Fruit fly (Drosophila melanogaster) whole organism, embryonic: ENCODE data around the gene Spn88Eb.

Source experiments
- Adf1 ChIP-seq: fragments of 200-800 bp; sonication (Bioruptor generic); IDR thresholded peaks from 2 replicates; pipeline ENCODE4 v1.3.6; 2022; ENCODE audit warnings: missing biosample characterization, missing genetic modification characterization
- CG10543 ChIP-seq: fragments of 200-800 bp; sonication (Bioruptor generic); optimal IDR thresholded peaks from 3 replicates; lab custom pipeline; 2017; ENCODE audit warnings: missing biosample characterization, mild to moderate bottlenecking, missing genetic modification characterization, moderate library complexity
- CG12391 ChIP-seq: fragments of 200-800 bp; sonication (Bioruptor generic); optimal IDR thresholded peaks from 3 replicates; lab custom pipeline; 2018; ENCODE audit warnings: missing biosample characterization, mild to moderate bottlenecking, missing genetic modification characterization, moderate library complexity
- CG13775 ChIP-seq: fragments of 200-800 bp; sonication (Bioruptor generic); optimal IDR thresholded peaks from 3 replicates; lab custom pipeline; 2017; ENCODE audit warnings: missing biosample characterization, mild to moderate bottlenecking, missing genetic modification characterization
- CG13894 ChIP-seq: fragments of 200-800 bp; sonication (Bioruptor generic); optimal IDR thresholded peaks from 3 replicates; lab custom pipeline; 2018; ENCODE audit warnings: missing biosample characterization, mild to moderate bottlenecking, missing genetic modification characterization, moderate library complexity
- CG14014 ChIP-seq: fragments of 200-800 bp; sonication (Bioruptor generic); IDR thresholded peaks from 2 replicates; pipeline ENCODE4 v1.3.6; 2022; ENCODE audit warnings: missing biosample characterization, missing genetic modification characterization
- CG17361 ChIP-seq: fragments of 200-800 bp; sonication (Bioruptor generic); IDR thresholded peaks from 3 replicates; pipeline ENCODE4 v1.3.6; 2022; ENCODE audit warnings: missing biosample characterization, missing genetic modification characterization
- CG17829 ChIP-seq: fragments of 200-800 bp; optimal IDR thresholded peaks from 2 replicates; lab custom pipeline; 2019; ENCODE audit warnings: missing biosample characterization, mild to moderate bottlenecking, missing genetic modification characterization, moderate library complexity
- CG18476 ChIP-seq: fragments of 200-800 bp; sonication (Bioruptor generic); optimal IDR thresholded peaks from 2 replicates; lab custom pipeline; 2016; ENCODE audit warnings: missing biosample characterization, mild to moderate bottlenecking, missing genetic modification characterization
- CG18619 ChIP-seq: fragments of 200-800 bp; sonication (Bioruptor generic); optimal IDR thresholded peaks from 3 replicates; lab custom pipeline; 2017; ENCODE audit warnings: missing biosample characterization, mild to moderate bottlenecking, missing genetic modification characterization
- CG18764 ChIP-seq: fragments of 200-800 bp; sonication (Bioruptor generic); optimal IDR thresholded peaks from 3 replicates; lab custom pipeline; 2016; ENCODE audit warnings: missing biosample characterization, missing genetic modification characterization
- CG2678 ChIP-seq: fragments of 200-800 bp; sonication (Bioruptor generic); optimal IDR thresholded peaks from 3 replicates; lab custom pipeline; 2019; ENCODE audit warnings: missing biosample characterization, mild to moderate bottlenecking, missing genetic modification characterization, moderate library complexity
- CG31224 ChIP-seq: fragments of 200-800 bp; sonication (Bioruptor generic); IDR thresholded peaks from 2 replicates; pipeline ENCODE4 v1.3.6; 2022; ENCODE audit warnings: missing biosample characterization, missing genetic modification characterization
- CG43689 ChIP-seq: fragments of 200-800 bp; sonication (Bioruptor generic); IDR thresholded peaks from 2 replicates; pipeline ENCODE4 v1.3.6; 2022; ENCODE audit warnings: missing biosample characterization, missing genetic modification characterization
- CG7357 ChIP-seq: fragments of 200-800 bp; sonication (Bioruptor generic); IDR thresholded peaks from 3 replicates; pipeline ENCODE4 v1.3.6; 2022; ENCODE audit warnings: missing biosample characterization, missing genetic modification characterization
- CG9727 ChIP-seq: fragments of 200-800 bp; sonication (Bioruptor generic); optimal IDR thresholded peaks from 3 replicates; lab custom pipeline; 2017; ENCODE audit warnings: missing biosample characterization, mild to moderate bottlenecking, missing genetic modification characterization
- CrebB ChIP-seq: fragments of 200-800 bp; sonication (Bioruptor generic); optimal IDR thresholded peaks from 3 replicates; lab custom pipeline; 2018; ENCODE audit warnings: missing biosample characterization, mild to moderate bottlenecking, missing genetic modification characterization
- Dad ChIP-seq: fragments of 200-800 bp; sonication (Bioruptor generic); optimal IDR thresholded peaks from 3 replicates; lab custom pipeline; 2016; ENCODE audit warnings: missing biosample characterization, missing genetic modification characterization
- Dip2 ChIP-seq: fragments of 200-800 bp; sonication (Bioruptor generic); IDR thresholded peaks from 2 replicates; pipeline ENCODE4 v1.3.6; 2022; ENCODE audit warnings: missing biosample characterization, missing genetic modification characterization
- Dip3 ChIP-seq: fragments of 200-800 bp; sonication (Bioruptor generic); optimal IDR thresholded peaks from 3 replicates; lab custom pipeline; 2016; ENCODE audit warnings: missing biosample characterization, missing genetic modification characterization
- Fer1 ChIP-seq: fragments of 200-800 bp; sonication (Bioruptor generic); optimal IDR thresholded peaks from 2 replicates; lab custom pipeline; 2017; ENCODE audit warnings: missing biosample characterization, mild to moderate bottlenecking, missing genetic modification characterization
- GATAe ChIP-seq: fragments of 200-800 bp; sonication (Bioruptor generic); conservative IDR thresholded peaks from 2 replicates; pipeline ENCODE4 v1.3.6; 2022; ENCODE audit warnings: missing biosample characterization, missing genetic modification characterization
- HHEX ChIP-seq: fragments of 200-800 bp; sonication (Bioruptor generic); optimal IDR thresholded peaks from 3 replicates; lab custom pipeline; 2017; ENCODE audit warnings: missing biosample characterization, mild to moderate bottlenecking, missing genetic modification characterization, missing genetic modification reagents
- HLHmδ ChIP-seq: fragments of 200-800 bp; sonication (Bioruptor generic); optimal IDR thresholded peaks from 2 replicates; lab custom pipeline; 2018; ENCODE audit warnings: missing biosample characterization, mild to moderate bottlenecking, missing genetic modification characterization, moderate library complexity
- Hey ChIP-seq: fragments of 200-800 bp; sonication (Bioruptor generic); optimal IDR thresholded peaks from 3 replicates; lab custom pipeline; 2018; ENCODE audit warnings: missing biosample characterization, mild to moderate bottlenecking, missing genetic modification characterization
- Hmr ChIP-seq: fragments of 200-800 bp; sonication (Bioruptor generic); optimal IDR thresholded peaks from 3 replicates; lab custom pipeline; 2017; ENCODE audit warnings: mild to moderate bottlenecking, missing biosample characterization, missing genetic modification reagents, missing genetic modification characterization
- MTF-1 ChIP-seq: fragments of 200-800 bp; sonication (Bioruptor generic); optimal IDR thresholded peaks from 2 replicates; lab custom pipeline; 2018; ENCODE audit warnings: missing biosample characterization, mild to moderate bottlenecking, missing genetic modification characterization, borderline replicate concordance
- Med ChIP-seq: fragments of 200-800 bp; sonication (Bioruptor generic); peaks from one replicate; lab custom pipeline; 2016; ENCODE audit warnings: missing biosample characterization, missing genetic modification characterization, mild to moderate bottlenecking, inconsistent platforms, moderate library complexity
- Mrtf ChIP-seq: fragments of 200-800 bp; sonication (Bioruptor generic); IDR thresholded peaks from 3 replicates; pipeline ENCODE4 v1.3.6; 2022; ENCODE audit warnings: missing biosample characterization, missing genetic modification characterization
- Neu2 ChIP-seq: fragments of 200-800 bp; sonication (Bioruptor generic); optimal IDR thresholded peaks from 3 replicates; lab custom pipeline; 2016; ENCODE audit warnings: missing biosample characterization, missing genetic modification characterization, borderline replicate concordance
- Pdp1 ChIP-seq, 2 experiments: fragments of 200-800 bp; sonication (Bioruptor generic); optimal IDR thresholded peaks; 3 replicates each; lab custom pipeline; 2016; ENCODE audit warnings: missing biosample characterization in 2 of 2, missing genetic modification characterization in 2 of 2, mild to moderate bottlenecking in 1 of 2, moderate library complexity in 1 of 2
- Six4 ChIP-seq: fragments of 200-800 bp; sonication (Bioruptor generic); optimal IDR thresholded peaks from 2 replicates; lab custom pipeline; 2016; ENCODE audit warnings: missing biosample characterization, missing genetic modification characterization
- al ChIP-seq: fragments of 200-800 bp; sonication (Bioruptor generic); IDR thresholded peaks from 2 replicates; pipeline ENCODE4 v1.3.6; 2022; ENCODE audit warnings: missing biosample characterization, missing genetic modification characterization
- aop ChIP-seq: fragments of 200-800 bp; sonication (Bioruptor generic); IDR thresholded peaks from 2 replicates; pipeline ENCODE4 v1.3.6; 2022; ENCODE audit warnings: missing biosample characterization, missing genetic modification characterization
- az2 ChIP-seq: fragments of 200-800 bp; sonication (Bioruptor generic); optimal IDR thresholded peaks from 3 replicates; lab custom pipeline; 2016; ENCODE audit warnings: missing biosample characterization, missing genetic modification characterization
- chinmo ChIP-seq: fragments of 200-800 bp; sonication (Bioruptor generic); IDR thresholded peaks from 4 replicates; pipeline ENCODE4 v1.3.6; 2022; ENCODE audit warnings: missing biosample characterization, missing genetic modification characterization; ENCODE audit not compliant: partially characterized antibody
- ci ChIP-seq: fragments of 200-800 bp; sonication (Bioruptor generic); IDR thresholded peaks from 3 replicates; pipeline ENCODE4 v1.3.6; 2022; ENCODE audit warnings: missing biosample characterization, missing genetic modification characterization
- dmrt99B ChIP-seq: fragments of 200-800 bp; sonication (Bioruptor generic); optimal IDR thresholded peaks from 2 replicates; lab custom pipeline; 2018; ENCODE audit warnings: missing biosample characterization, mild to moderate bottlenecking, missing genetic modification characterization, moderate library complexity
- fd102C ChIP-seq: fragments of 200-800 bp; sonication (Bioruptor generic); optimal IDR thresholded peaks from 2 replicates; lab custom pipeline; 2018; ENCODE audit warnings: missing biosample characterization, mild to moderate bottlenecking, missing genetic modification characterization, moderate library complexity
- grn ChIP-seq: fragments of 200-800 bp; sonication (Bioruptor generic); optimal IDR thresholded peaks from 3 replicates; lab custom pipeline; 2017; ENCODE audit warnings: missing biosample characterization, missing genetic modification characterization
- gro ChIP-seq: fragments of 200-800 bp; sonication (Bioruptor generic); optimal IDR thresholded peaks from 2 replicates; lab custom pipeline; 2016; ENCODE audit warnings: missing biosample characterization, missing genetic modification characterization
- kah ChIP-seq: fragments of 200-800 bp; sonication (Bioruptor generic); optimal IDR thresholded peaks from 2 replicates; lab custom pipeline; 2018; ENCODE audit warnings: missing biosample characterization, mild to moderate bottlenecking, missing genetic modification characterization
- mirr ChIP-seq: fragments of 200-800 bp; sonication (Bioruptor generic); optimal IDR thresholded peaks from 3 replicates; lab custom pipeline; 2018; ENCODE audit warnings: missing biosample characterization, mild to moderate bottlenecking, missing genetic modification characterization
- row ChIP-seq: fragments of 200-800 bp; sonication (Bioruptor generic); IDR thresholded peaks from 3 replicates; pipeline ENCODE4 v1.3.6; 2022; ENCODE audit warnings: missing biosample characterization, missing genetic modification characterization
- slbo ChIP-seq: fragments of 200-800 bp; sonication (Bioruptor generic); IDR thresholded peaks from 2 replicates; pipeline ENCODE4 v1.3.6; 2022; ENCODE audit warnings: missing biosample characterization, missing genetic modification characterization
- slp2 ChIP-seq: fragments of 200-800 bp; sonication (Bioruptor generic); optimal IDR thresholded peaks from 2 replicates; lab custom pipeline; 2016; ENCODE audit warnings: missing biosample characterization, missing genetic modification characterization
- stc ChIP-seq: fragments of 200-800 bp; sonication (Bioruptor generic); IDR thresholded peaks from 2 replicates; pipeline ENCODE4 v1.3.6; 2022; ENCODE audit warnings: missing biosample characterization, missing genetic modification characterization
- sug ChIP-seq: fragments of 200-800 bp; optimal IDR thresholded peaks from 2 replicates; lab custom pipeline; 2019; ENCODE audit warnings: missing biosample characterization, mild to moderate bottlenecking, missing genetic modification characterization, moderate library complexity
- tin ChIP-seq: fragments of 200-800 bp; sonication (Bioruptor generic); optimal IDR thresholded peaks from 3 replicates; lab custom pipeline; 2016; ENCODE audit warnings: missing biosample characterization, missing genetic modification characterization
- tio ChIP-seq: fragments of 200-800 bp; sonication (Bioruptor generic); optimal IDR thresholded peaks from 2 replicates; lab custom pipeline; 2017; ENCODE audit warnings: missing biosample characterization, missing genetic modification characterization, inconsistent platforms
- trem ChIP-seq: fragments of 200-800 bp; optimal IDR thresholded peaks from 3 replicates; lab custom pipeline; 2019; ENCODE audit warnings: missing biosample characterization, mild to moderate bottlenecking, missing genetic modification characterization, moderate library complexity

Spn88Eb gene

DNA sequence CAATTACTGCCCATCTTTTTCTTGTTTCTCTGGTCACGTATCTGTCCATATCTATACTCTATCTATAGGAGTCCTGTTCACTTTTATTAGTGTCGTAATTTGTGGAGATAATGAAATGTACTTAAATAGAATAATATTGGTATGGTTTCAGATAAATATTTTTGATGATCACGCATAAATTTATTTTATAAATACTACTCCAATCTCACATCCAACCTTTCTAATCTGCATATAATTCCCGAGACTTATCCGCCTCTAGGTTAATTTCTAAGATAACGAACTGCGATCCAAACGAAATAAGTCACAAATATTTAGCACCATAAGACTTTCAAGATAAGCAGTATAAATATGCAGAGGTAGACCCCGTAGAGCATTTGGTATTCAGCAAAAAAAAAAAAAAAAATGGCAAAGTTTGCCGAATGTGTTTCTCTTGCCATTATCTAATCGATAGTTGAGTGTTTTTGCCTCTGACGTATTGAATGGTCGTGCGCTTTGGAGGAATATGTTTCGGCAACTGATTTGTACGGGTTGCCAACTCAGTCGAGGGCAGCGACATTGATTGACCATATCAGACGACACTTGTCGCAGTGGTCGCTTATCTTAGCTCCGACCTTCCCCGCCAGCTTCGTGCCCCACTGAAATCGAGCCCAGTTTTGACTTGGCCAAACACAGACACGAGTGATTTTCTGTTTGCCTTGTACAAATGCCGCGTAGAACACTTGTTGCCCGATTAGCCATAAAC lies 10.3 kb downstream of the Spn88Eb start (continued):
- TF ChIP-seq al (GFP tag; lab: Robert Waterston, UW), result no peak
- no peak for TF ChIP-seq HLHmδ (GFP tag; lab: Kevin White, UChicago)
- TF ChIP-seq fd102C (GFP tag; lab: Kevin White, UChicago), result no peak
- TF ChIP-seq az2 (GFP tag; lab: Kevin White, UChicago), result no peak
- TF ChIP-seq kah (GFP tag; lab: Kevin White, UChicago), result no peak
- no peak for TF ChIP-seq CG7357
- peak; percentile 18; the same call in 1 of the 2 replicates for TF ChIP-seq CG31224 (GFP tag; lab: Robert Waterston, UW)
- TF ChIP-seq gro, result peak; percentile 26
- TF ChIP-seq Dad, result no peak
- no peak for TF ChIP-seq CG13775
- TF ChIP-seq chinmo, result 0 out of 4 replicates have a peak, but pooled peaks have one; percentile 80
- no peak for TF ChIP-seq Mrtf (GFP tag; lab: Robert Waterston, UW)
- no peak for TF ChIP-seq stc (GFP tag; lab: Robert Waterston, UW)
- TF ChIP-seq row (GFP tag; lab: Robert Waterston, UW), result peak; percentile 44; the same call in 2 of the 3 replicates
- TF ChIP-seq slbo (GFP tag; lab: Robert Waterston, UW), result no peak
- TF ChIP-seq CrebB (tag; lab: Kevin White, UChicago), result no peak
- no peak for TF ChIP-seq CG17829
- TF ChIP-seq Hey (tag; lab: Kevin White, UChicago), result peak; percentile 26
- no peak for TF ChIP-seq MTF-1 (GFP tag; lab: Kevin White, UChicago)
- TF ChIP-seq slp2 (GFP tag; lab: Kevin White, UChicago), result no peak
- TF ChIP-seq CG14014 (GFP tag; lab: Robert Waterston, UW), result no peak
- no peak for TF ChIP-seq tin
- TF ChIP-seq CG12391 (tag; lab: Kevin White, UChicago), result no peak
- TF ChIP-seq Hmr (GFP tag; lab: Kevin White, UChicago), result peak; percentile 6
- no peak for TF ChIP-seq dmrt99B
- TF ChIP-seq Six4 (GFP tag; lab: Kevin White, UChicago), result no peak
- TF ChIP-seq trem (tag; lab: Kevin White, UChicago), result no peak
- peak; percentile 37 for TF ChIP-seq CG10543 (GFP tag; lab: Kevin White, UChicago)
- peak; percentile 71 for TF ChIP-seq GATAe (GFP tag; lab: Robert Waterston, UW)
- TF ChIP-seq Neu2 (GFP tag; lab: Kevin White, UChicago), result no peak
- TF ChIP-seq CG18764 (GFP tag; lab: Kevin White, UChicago), result no peak
- TF ChIP-seq CG9727 (GFP tag; lab: Kevin White, UChicago), result no peak
- TF ChIP-seq sug (tag; lab: Kevin White, UChicago), result peak; percentile 90
- no peak for TF ChIP-seq aop (GFP tag; lab: Robert Waterston, UW)
- TF ChIP-seq Adf1 (GFP tag; lab: Robert Waterston, UW), result no peak
- TF ChIP-seq ci, result no peak
- TF ChIP-seq Dip2 (GFP tag; lab: Robert Waterston, UW), result no peak
- no peak for TF ChIP-seq Dip3 (GFP tag; lab: Kevin White, UChicago)
- peak; percentile 37 for TF ChIP-seq grn (GFP tag; lab: Kevin White, UChicago)

DNA sequence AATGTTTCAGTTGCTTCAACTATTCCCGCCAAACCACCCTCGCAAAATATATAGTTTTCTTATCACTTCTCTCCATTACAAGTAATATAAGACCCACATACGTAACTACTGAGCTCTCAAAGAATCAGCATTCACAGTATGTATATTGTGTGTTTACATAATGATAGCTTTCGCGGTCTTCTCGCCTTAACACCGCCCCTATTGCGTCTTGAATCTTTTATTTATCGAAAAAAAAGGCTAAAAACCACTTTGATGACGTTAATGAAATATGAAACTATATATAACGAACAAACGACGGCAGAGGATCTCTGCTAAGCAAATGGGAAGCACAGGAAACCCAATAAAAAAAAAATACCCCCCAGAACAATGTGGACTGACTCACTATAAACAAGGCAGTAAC lies 11.2 kb downstream of the Spn88Eb start:
- TF ChIP-seq CG18619 (no peak), HHEX (GFP tag; lab: Kevin White, UChicago) (peak; percentile 12), CG18476 (GFP tag; lab: Kevin White, UChicago) (peak; percentile 24), Med (GFP tag; lab: Kevin White, UChicago) (peak; percentile 10), mirr (GFP tag; lab: Kevin White, UChicago) (peak; percentile 26), tio (no peak), CG43689 (GFP tag; lab: Robert Waterston, UW) (no peak), CG2678 (peak; percentile 2), Pdp1 (GFP tag; optimal IDR thresholded peaks at IDR 0.05; lab: Kevin White, UChicago) (peak in 1 of 2 experiments; percentile 74), CG17361 (GFP tag; lab: Robert Waterston, UW) (no peak), slbo (GFP tag; lab: Robert Waterston, UW) (no peak), CG31224 (GFP tag; lab: Robert Waterston, UW) (no peak), CG13894 (tag; lab: Kevin White, UChicago) (peak; percentile 25), Fer1 (GFP tag; lab: Kevin White, UChicago) (peak; percentile 18)
